Worm (Caenorhabditis elegans) whole organism, young adult: ENCODE measurements around the gene srg-64.

Experiments
- C17E4.6 ChIP-seq: fragments of 200-800 bp; sonication (Bioruptor generic); IDR thresholded peaks from 2 replicates; pipeline ENCODE4 v1.3.6; 2022; ENCODE audit warnings: missing genetic modification reagents, missing genetic modification characterization, missing compliant biosample characterization
- K11D2.4 ChIP-seq: fragments of 200-800 bp; sonication (Bioruptor generic); IDR thresholded peaks from 2 replicates; pipeline ENCODE4 v1.3.6; 2022; ENCODE audit warnings: missing genetic modification reagents, missing genetic modification characterization, missing compliant biosample characterization
- Y56A3A.18 ChIP-seq: fragments of 200-800 bp; sonication (Bioruptor generic); IDR thresholded peaks from 2 replicates; pipeline ENCODE4 v1.3.6; 2022; ENCODE audit warnings: missing genetic modification reagents, missing genetic modification characterization, missing compliant biosample characterization
- ama-1 ChIP-seq, 3 experiments: fragments of 150-350 bp in 1 of 3; sonication (generic microtip) in 2 of 3; optimal IDR thresholded peaks; 2 replicates each; lab custom pipeline; 2014 to 2018; ENCODE audit warnings: missing biosample characterization in 2 of 3, missing genetic modification characterization in 2 of 3, missing genetic modification reagents in 2 of 3
- attf-3 ChIP-seq: fragments of 200-800 bp; sonication (Bioruptor generic); conservative IDR thresholded peaks from 2 replicates; pipeline ENCODE4 v1.3.6; 2022; ENCODE audit warnings: missing genetic modification reagents, missing genetic modification characterization, missing compliant biosample characterization
- egrh-3 ChIP-seq: fragments of 200-800 bp; sonication (Bioruptor generic); IDR thresholded peaks from 2 replicates; pipeline ENCODE4 v1.3.6; 2022; ENCODE audit warnings: missing genetic modification reagents, missing genetic modification characterization, missing compliant biosample characterization
- him-1 ChIP-seq: sonication (generic microtip); optimal IDR thresholded peaks from 2 replicates; lab custom pipeline; 2016; ENCODE audit warnings: missing genotype, missing genetic modification reagents, missing genetic modification characterization, missing compliant biosample characterization
- madf-8 ChIP-seq: fragments of 200-800 bp; sonication (Bioruptor generic); conservative IDR thresholded peaks from 2 replicates; pipeline ENCODE4 v1.3.6; 2022; ENCODE audit warnings: missing genetic modification reagents, missing genetic modification characterization, missing compliant biosample characterization
- unc-130 ChIP-seq: sonication (generic microtip); optimal IDR thresholded peaks from 2 replicates; lab custom pipeline; 2016; ENCODE audit warnings: missing genetic modification reagents, missing genetic modification characterization, missing compliant biosample characterization
- unc-62 ChIP-seq: fragments of 150-350 bp; optimal IDR thresholded peaks from 2 replicates; lab custom pipeline; 2014; ENCODE audit warnings: missing biosample characterization, missing genetic modification reagents, missing genetic modification characterization

- no peak for TF ChIP-seq egrh-3 (GFP tag; lab: Robert Waterston, UW)
- TF ChIP-seq him-1: no peak
- TF ChIP-seq ama-1 (optimal IDR thresholded peaks at IDR 0.05; lab: Kevin White, UChicago): no peak
- no peak for TF ChIP-seq ama-1 (GFP tag; optimal IDR thresholded peaks at IDR 0.05; lab: Kevin White, UChicago)
- no peak for TF ChIP-seq K11D2.4
- TF ChIP-seq attf-3 (GFP tag; lab: Robert Waterston, UW): no peak
- no peak for TF ChIP-seq Y56A3A.18 (GFP tag; lab: Robert Waterston, UW)
- TF ChIP-seq unc-62 (GFP tag; lab: Kevin White, UChicago): no peak
- TF ChIP-seq C17E4.6 (GFP tag; lab: Robert Waterston, UW): no peak
- TF ChIP-seq unc-130: no peak
- no peak for TF ChIP-seq madf-8 (GFP tag; lab: Robert Waterston, UW)
Observed at ce11 chrX:15768532-15768931, 28.1 kb upstream of the srg-64 start.
